Worm (Caenorhabditis elegans) whole organism, young adult: ENCODE results near the gene srw-77.

Experiments
- F10E7.11 ChIP-seq: sonication (generic microtip); optimal IDR thresholded peaks from 2 replicates; lab custom pipeline; 2017; ENCODE audit warnings: mild to moderate bottlenecking, missing genetic modification characterization, moderate library complexity, missing compliant biosample characterization
- F57A8.1 ChIP-seq: fragments of 200-800 bp; sonication (Bioruptor generic); optimal IDR thresholded peaks from 2 replicates; lab custom pipeline; 2018; ENCODE audit warnings: mild to moderate bottlenecking, missing genetic modification characterization, moderate library complexity, missing compliant biosample characterization
- K12H6.12 ChIP-seq: fragments of 200-800 bp; sonication (Bioruptor generic); optimal IDR thresholded peaks from 2 replicates; lab custom pipeline; 2018; ENCODE audit warnings: mild to moderate bottlenecking, missing genetic modification characterization, missing compliant biosample characterization
- T07F8.4 ChIP-seq: sonication (generic microtip); optimal IDR thresholded peaks from 2 replicates; lab custom pipeline; 2016; ENCODE audit warnings: mild to moderate bottlenecking, missing genetic modification characterization, moderate library complexity, missing compliant biosample characterization
- T26A5.8 ChIP-seq: sonication (generic microtip); optimal IDR thresholded peaks from 2 replicates; lab custom pipeline; 2016; ENCODE audit warnings: missing genetic modification characterization, missing compliant biosample characterization
- Y56A3A.18 ChIP-seq: fragments of 200-800 bp; sonication (Bioruptor generic); IDR thresholded peaks from 2 replicates; pipeline ENCODE4 v1.3.6; 2022; ENCODE audit warnings: missing genetic modification reagents, missing genetic modification characterization, missing compliant biosample characterization
- Y95B8A.8 ChIP-seq: fragments of 200-800 bp; sonication (Bioruptor generic); IDR thresholded peaks from 2 replicates; pipeline ENCODE4 v1.3.6; 2022; ENCODE audit warnings: missing genetic modification reagents, missing genetic modification characterization, missing compliant biosample characterization
- akir-1 ChIP-seq: fragments of 200-800 bp; sonication (Bioruptor generic); optimal IDR thresholded peaks from 2 replicates; lab custom pipeline; 2018; ENCODE audit warnings: mild to moderate bottlenecking, missing genetic modification characterization, moderate library complexity, missing compliant biosample characterization
- aptf-2 ChIP-seq: fragments of 200-800 bp; sonication (Bioruptor generic); conservative IDR thresholded peaks from 2 replicates; pipeline ENCODE4 v1.3.6; 2022; ENCODE audit warnings: missing genetic modification reagents, missing genetic modification characterization, missing compliant biosample characterization
- atf-7 ChIP-seq: sonication (generic microtip); optimal IDR thresholded peaks from 2 replicates; lab custom pipeline; 2017; ENCODE audit warnings: mild to moderate bottlenecking, missing genetic modification characterization, missing compliant biosample characterization
- athp-1 ChIP-seq: sonication (generic microtip); optimal IDR thresholded peaks from 2 replicates; lab custom pipeline; 2017; ENCODE audit warnings: mild to moderate bottlenecking, missing genetic modification characterization, missing compliant biosample characterization
- bed-2 ChIP-seq: fragments of 200-800 bp; sonication (Bioruptor generic); IDR thresholded peaks from 2 replicates; pipeline ENCODE4 v1.3.6; 2022; ENCODE audit warnings: missing genetic modification reagents, missing genetic modification characterization, missing compliant biosample characterization
- cebp-1 ChIP-seq, 2 experiments: fragments of 200-800 bp in 1 of 2; sonication (Bioruptor generic) in 1 of 2; sonication (generic microtip) in 1 of 2; IDR thresholded peaks in 1 of 2; optimal IDR thresholded peaks in 1 of 2; 2 replicates each; pipeline versions ENCODE4 v1.3.6 to Lab custom; 2017 to 2022; ENCODE audit warnings: missing compliant biosample characterization in 2 of 2, missing genetic modification characterization in 2 of 2, mild to moderate bottlenecking in 1 of 2, missing genetic modification reagents in 1 of 2, moderate library complexity in 1 of 2
- cebp-2 ChIP-seq: fragments of 200-800 bp; sonication (Bioruptor generic); IDR thresholded peaks from 2 replicates; pipeline ENCODE4 v1.3.6; 2022; ENCODE audit warnings: missing genetic modification characterization, missing compliant biosample characterization
- ceh-58 ChIP-seq: fragments of 200-800 bp; sonication (Bioruptor generic); IDR thresholded peaks from 2 replicates; pipeline ENCODE4 v1.3.6; 2022; ENCODE audit warnings: missing genetic modification characterization, missing compliant biosample characterization
- ceh-91 ChIP-seq: fragments of 200-800 bp; sonication (Bioruptor generic); IDR thresholded peaks from 2 replicates; pipeline ENCODE4 v1.3.6; 2022; ENCODE audit warnings: missing genetic modification reagents, missing genetic modification characterization, missing compliant biosample characterization
- dox-1 ChIP-seq: fragments of 200-800 bp; sonication (Bioruptor generic); IDR thresholded peaks from 2 replicates; pipeline ENCODE4 v1.3.6; 2022; ENCODE audit warnings: missing genetic modification reagents, missing genetic modification characterization, missing compliant biosample characterization
- egl-18 ChIP-seq: fragments of 200-800 bp; sonication (Bioruptor generic); IDR thresholded peaks from 2 replicates; pipeline ENCODE4 v1.3.6; 2022; ENCODE audit warnings: missing genetic modification reagents, missing genetic modification characterization, missing compliant biosample characterization
- egl-44 ChIP-seq: fragments of 200-800 bp; sonication (Bioruptor generic); IDR thresholded peaks from 2 replicates; pipeline ENCODE4 v1.3.6; 2022; ENCODE audit warnings: missing genetic modification reagents, missing genetic modification characterization, missing compliant biosample characterization
- gei-17 ChIP-seq: fragments of 200-800 bp; sonication (Bioruptor generic); optimal IDR thresholded peaks from 2 replicates; lab custom pipeline; 2018; ENCODE audit warnings: mild to moderate bottlenecking, missing genetic modification characterization, missing compliant biosample characterization
- hlh-26 ChIP-seq: fragments of 200-800 bp; sonication (Bioruptor generic); conservative IDR thresholded peaks from 2 replicates; pipeline ENCODE4 v1.3.6; 2022; ENCODE audit warnings: missing genetic modification reagents, missing genetic modification characterization, missing compliant biosample characterization
- hsf-1 ChIP-seq: fragments of 200-800 bp; sonication (Bioruptor generic); IDR thresholded peaks from 2 replicates; pipeline ENCODE4 v1.3.6; 2022; ENCODE audit warnings: missing genetic modification reagents, missing genetic modification characterization, missing compliant biosample characterization
- lag-1 ChIP-seq: fragments of 200-800 bp; sonication (Bioruptor generic); IDR thresholded peaks from 2 replicates; pipeline ENCODE4 v1.3.6; 2022; ENCODE audit warnings: missing genetic modification reagents, missing genetic modification characterization, missing compliant biosample characterization
- lin-26 ChIP-seq: fragments of 200-800 bp; sonication (Bioruptor generic); IDR thresholded peaks from 2 replicates; pipeline ENCODE4 v1.3.6; 2022; ENCODE audit warnings: missing genetic modification reagents, missing genetic modification characterization, missing compliant biosample characterization
- madf-10 ChIP-seq: sonication (generic microtip); optimal IDR thresholded peaks from 2 replicates; lab custom pipeline; 2016; ENCODE audit warnings: mild to moderate bottlenecking, missing genetic modification characterization, missing compliant biosample characterization
- mes-4 ChIP-seq: sonication (generic microtip); optimal IDR thresholded peaks from 2 replicates; lab custom pipeline; 2016; ENCODE audit warnings: missing genotype, missing genetic modification characterization, missing compliant biosample characterization
- mxl-1 ChIP-seq: sonication (generic microtip); optimal IDR thresholded peaks from 2 replicates; lab custom pipeline; 2016; ENCODE audit warnings: missing genetic modification characterization, missing compliant biosample characterization
- pbrm-1 ChIP-seq: fragments of 200-800 bp; sonication (Bioruptor generic); IDR thresholded peaks from 2 replicates; pipeline ENCODE4 v1.3.6; 2022; ENCODE audit warnings: missing genetic modification reagents, missing genetic modification characterization, missing compliant biosample characterization
- pha-4 ChIP-seq: fragments of 150-350 bp; sonication (generic microtip); optimal IDR thresholded peaks from 2 replicates; lab custom pipeline; 2014; ENCODE audit warnings: missing biosample characterization, missing genetic modification reagents, missing genetic modification characterization
- sdz-38 ChIP-seq: sonication (generic microtip); optimal IDR thresholded peaks from 2 replicates; lab custom pipeline; 2016; ENCODE audit warnings: missing genotype, missing genetic modification characterization, missing compliant biosample characterization
- sea-2 ChIP-seq: fragments of 200-800 bp; sonication (Bioruptor generic); IDR thresholded peaks from 2 replicates; pipeline ENCODE4 v1.3.6; 2022; ENCODE audit warnings: missing genetic modification characterization, missing compliant biosample characterization
- snpc-1.1 ChIP-seq: sonication (generic microtip); optimal IDR thresholded peaks from 2 replicates; lab custom pipeline; 2017; ENCODE audit warnings: missing genetic modification characterization, mild to moderate bottlenecking, missing compliant biosample characterization, antibody characterized with exemption, moderate library complexity, missing genotype, missing genetic modification reagents; ENCODE audit not compliant: insufficient read depth
- tlf-1 ChIP-seq: fragments of 200-800 bp; sonication (Bioruptor generic); optimal IDR thresholded peaks from 2 replicates; lab custom pipeline; 2018; ENCODE audit warnings: mild to moderate bottlenecking, missing genetic modification characterization, missing compliant biosample characterization
- ztf-18 ChIP-seq: sonication (generic microtip); optimal IDR thresholded peaks from 2 replicates; lab custom pipeline; 2016; ENCODE audit warnings: missing genotype, mild to moderate bottlenecking, missing genetic modification characterization, missing compliant biosample characterization

The srw-77 gene

ce11 chrV:16591992-16592798, 51.3 kb downstream of the srw-77 start, which contains the start of gene srh-269 (continued):
- TF ChIP-seq F57A8.1 (no peak), cebp-1 (GFP tag; IDR thresholded peaks at IDR 0.05; lab: Robert Waterston, UW) (peak; percentile 56; the same call in 1 of the 2 replicates), cebp-1 (tag; optimal IDR thresholded peaks at IDR 0.05; lab: Kevin White, UChicago) (peak; percentile 84), bed-2 (GFP tag; lab: Robert Waterston, UW) (no peak), K12H6.12 (tag; lab: Kevin White, UChicago) (peak; percentile 28), hlh-26 (GFP tag; lab: Robert Waterston, UW) (no peak), pha-4 (no peak), ceh-91 (GFP tag; lab: Robert Waterston, UW) (no peak), pbrm-1 (GFP tag; lab: Robert Waterston, UW) (peak; percentile 86), snpc-1.1 (tag; lab: Kevin White, UChicago) (peak; percentile 67), T07F8.4 (tag; lab: Kevin White, UChicago) (peak; percentile 78), ceh-58 (GFP tag; lab: Robert Waterston, UW) (peak; percentile 88; the same call in 1 of the 2 replicates), F10E7.11 (peak; percentile 85), athp-1 (tag; lab: Kevin White, UChicago) (peak; percentile 58), hsf-1 (peak; percentile 61; the same call in 1 of the 2 replicates), ztf-18 (peak; percentile 63), egl-44 (GFP tag; lab: Robert Waterston, UW) (peak; percentile 92), Y95B8A.8 (GFP tag; lab: Robert Waterston, UW) (peak; percentile 79), gei-17 (GFP tag; lab: Kevin White, UChicago) (peak; percentile 51), lag-1 (no peak), T26A5.8 (peak; percentile 75), lin-26 (GFP tag; lab: Robert Waterston, UW) (peak; percentile 91), aptf-2 (GFP tag; lab: Robert Waterston, UW) (no peak), atf-7 (tag; lab: Kevin White, UChicago) (peak; percentile 90), dox-1 (GFP tag; lab: Robert Waterston, UW) (peak; percentile 56; the same call in 1 of the 2 replicates), madf-10 (peak; percentile 76), Y56A3A.18 (GFP tag; lab: Robert Waterston, UW) (peak; percentile 98), egl-18 (GFP tag; lab: Robert Waterston, UW) (no peak), tlf-1 (GFP tag; lab: Kevin White, UChicago) (peak; percentile 70), sea-2 (GFP tag; lab: Robert Waterston, UW) (0 out of 2 replicates have a peak, but pooled peaks have one; percentile 55), mxl-1 (tag; lab: Kevin White, UChicago) (peak; percentile 56), akir-1 (no peak), mes-4 (peak; percentile 10), cebp-2 (GFP tag; lab: Robert Waterston, UW) (peak; percentile 87; the same call in 1 of the 2 replicates), sdz-38 (tag; lab: Kevin White, UChicago) (no peak)
- TF ChIP-seq, all 124 proteins: peak for 93
